Fruit fly (Drosophila melanogaster): Measurements from ENCODE around the gene lz.
A peak's percentile ranks its signal among the peaks of the same experiment; 100 is the strongest.

lz gene

dm6 chrX:9243417-9243884 is 41.0 kb upstream of the lz start, which contains the start of the genes mxc and Larp7 (continued):
- TF ChIP-seq CG17829 (tag; optimal IDR thresholded peaks at IDR 0.05): peak; percentile 59
- peak; percentile 84 for TF ChIP-seq hkb (optimal IDR thresholded peaks at IDR 0.05)
- TF ChIP-seq hkb (GFP tag; IDR thresholded peaks at IDR 0.05): no peak; the same call in 1 of the 2 replicates
- TF ChIP-seq Doc3 (GFP tag; IDR thresholded peaks at IDR 0.05; ENCODE audit: partially characterized antibody): peak; percentile 82
- TF ChIP-seq Rx (GFP tag; IDR thresholded peaks at IDR 0.05): no peak
- peak; percentile 3 for TF ChIP-seq CG8290 (GFP tag; optimal IDR thresholded peaks at IDR 0.05)
- TF ChIP-seq CG8290 (tag; optimal IDR thresholded peaks at IDR 0.05): no peak
- TF ChIP-seq CG43689 (GFP tag; IDR thresholded peaks at IDR 0.05): no peak
- TF ChIP-seq CG13894 (tag; optimal IDR thresholded peaks at IDR 0.05): no peak
- peak; percentile 93 for TF ChIP-seq Med (GFP tag)
- TF ChIP-seq HHEX (GFP tag; optimal IDR thresholded peaks at IDR 0.05): no peak
- no peak for TF ChIP-seq Ada2b (GFP tag; IDR thresholded peaks at IDR 0.05)
- TF ChIP-seq Hr51 (GFP tag; optimal IDR thresholded peaks at IDR 0.05): peak in 1 of 2 experiments; percentile 42
- peak; percentile 33 for TF ChIP-seq CG16863 (GFP tag; optimal IDR thresholded peaks at IDR 0.05)

dm6 chrX:9247171-9247783 is 37.2 kb upstream of the lz start, which contains the start of the genes amx and Dsor1:
TSS of gene amx (minus strand) at chrX:9247336.
TSS of gene Dsor1 (plus strand) at chrX:9247342.
- TF ChIP-seq row (GFP tag; IDR thresholded peaks at IDR 0.05) (peak; percentile 72), Nf-YC (tag; optimal IDR thresholded peaks at IDR 0.05) (peak; percentile 14), CG3995 (GFP tag; optimal IDR thresholded peaks at IDR 0.05) (peak; percentile 37), CG12659 (GFP tag; optimal IDR thresholded peaks at IDR 0.05) (peak; percentile 33), salm (tag; optimal IDR thresholded peaks at IDR 0.05) (no peak), CG10565 (GFP tag; optimal IDR thresholded peaks at IDR 0.05) (no peak), bab2 (GFP tag; optimal IDR thresholded peaks at IDR 0.05) (no peak), CG1603 (tag; optimal IDR thresholded peaks at IDR 0.05) (peak; percentile 53), nmo (GFP tag; optimal IDR thresholded peaks at IDR 0.05) (peak; percentile 20), Drgx (GFP tag; IDR thresholded peaks at IDR 0.05) (no peak), phol (tag; optimal IDR thresholded peaks at IDR 0.05) (peak; percentile 32), sug (tag; optimal IDR thresholded peaks at IDR 0.05) (peak; percentile 5), Tbp (GFP tag; optimal IDR thresholded peaks at IDR 0.05) (peak; percentile 23), knrl (GFP tag; IDR thresholded peaks at IDR 0.05; ENCODE audit: partially characterized antibody) (0 out of 3 replicates have a peak, but pooled peaks have one; percentile 10), CG4617 (GFP tag; optimal IDR thresholded peaks at IDR 0.05; ENCODE audit: borderline replicate concordance) (peak; percentile 62), Elba2 (GFP tag; optimal IDR thresholded peaks at IDR 0.05) (peak; percentile 7), CG34422 (GFP tag; IDR thresholded peaks at IDR 0.05) (peak; percentile 71; the same call in 2 of the 3 replicates), trem (tag; optimal IDR thresholded peaks at IDR 0.05) (peak; percentile 50), Sry-δ (GFP tag; optimal IDR thresholded peaks at IDR 0.05) (peak; percentile 26), sens (GFP tag) (peak; percentile 72), pum (GFP tag; optimal IDR thresholded peaks at IDR 0.05) (no peak), seq (GFP tag; IDR thresholded peaks at IDR 0.05) (no peak), HmgZ (tag; optimal IDR thresholded peaks at IDR 0.05) (peak; percentile 9), Lhr (GFP tag; optimal IDR thresholded peaks at IDR 0.05) (peak; percentile 24), rib (GFP tag; IDR thresholded peaks at IDR 0.05) (0 out of 2 replicates have a peak, but pooled peaks have one; percentile 41), Adf1 (GFP tag; IDR thresholded peaks at IDR 0.05) (peak; percentile 23; the same call in 1 of the 2 replicates), Hmx (GFP tag; optimal IDR thresholded peaks at IDR 0.05) (no peak), CG9797 (GFP tag; optimal IDR thresholded peaks at IDR 0.05) (peak; percentile 77), CoRest (tag; optimal IDR thresholded peaks at IDR 0.05) (peak; percentile 53), lilli (GFP tag; optimal IDR thresholded peaks at IDR 0.05) (no peak), ham (GFP tag; IDR thresholded peaks at IDR 0.05) (no peak), pzg (GFP tag; optimal IDR thresholded peaks at IDR 0.05) (peak; percentile 47), sd (tag; optimal IDR thresholded peaks at IDR 0.05) (peak; percentile 21), wor (GFP tag; IDR thresholded peaks at IDR 0.05) (no peak), Pdp1 (GFP tag; optimal IDR thresholded peaks at IDR 0.05) (peak in 1 of 2 experiments; percentile 3), Aef1 (GFP tag; IDR thresholded peaks at IDR 0.05) (0 out of 3 replicates have a peak, but pooled peaks have one; percentile 30)

Measured in whole organism, embryonic.